Worm (Caenorhabditis elegans) whole organism, L4 larva: Measurements from ENCODE around the gene acy-1.

Experiments
- ceh-82 ChIP-seq: sonication (generic microtip); optimal IDR thresholded peaks from 2 replicates; lab custom pipeline; 2017; ENCODE audit warnings: missing biosample characterization, missing genetic modification characterization
- cey-2 ChIP-seq: sonication (generic microtip); optimal IDR thresholded peaks from 3 replicates; lab custom pipeline; 2017; ENCODE audit warnings: missing genetic modification characterization, mild to moderate bottlenecking, missing compliant biosample characterization, antibody characterized with exemption, borderline replicate concordance; ENCODE audit not compliant: insufficient read depth
- dpl-1 ChIP-seq: fragments of 150-350 bp; optimal IDR thresholded peaks from 2 replicates; lab custom pipeline; 2014; ENCODE audit warnings: missing biosample characterization, missing genetic modification reagents, missing genetic modification characterization
- hif-1 ChIP-seq, 2 experiments: sonication (generic microtip); optimal IDR thresholded peaks; 2 replicates each; lab custom pipeline; 2016 to 2017; ENCODE audit warnings: missing compliant biosample characterization in 2 of 2, missing genetic modification characterization in 2 of 2, missing genetic modification reagents in 2 of 2, missing genotype in 2 of 2, mild to moderate bottlenecking in 1 of 2
- lin-39 ChIP-seq: fragments of 150-350 bp; optimal IDR thresholded peaks from 2 replicates; lab custom pipeline; 2014; ENCODE audit warnings: missing biosample characterization, missing genetic modification reagents, missing genetic modification characterization
- nhr-111 ChIP-seq: fragments of 200-800 bp; sonication (Bioruptor generic); optimal IDR thresholded peaks from 2 replicates; lab custom pipeline; 2018; ENCODE audit warnings: mild to moderate bottlenecking, missing genetic modification characterization, missing compliant biosample characterization
- nhr-76 ChIP-seq: fragments of 150-350 bp; optimal IDR thresholded peaks from 2 replicates; lab custom pipeline; 2014; ENCODE audit warnings: missing biosample characterization, missing genetic modification characterization
- pha-4 ChIP-seq, 2 experiments: fragments of 150-350 bp in 1 of 2; fragments of 200-800 bp in 1 of 2; sonication (Bioruptor generic) in 1 of 2; IDR thresholded peaks in 1 of 2; optimal IDR thresholded peaks in 1 of 2; 2 replicates each; pipeline versions ENCODE4 v1.3.6 to Lab custom; 2014 to 2022; ENCODE audit warnings: missing genetic modification characterization in 2 of 2, missing genetic modification reagents in 2 of 2, missing biosample characterization in 1 of 2, missing compliant biosample characterization in 1 of 2
- pqm-1 ChIP-seq: sonication (generic microtip); optimal IDR thresholded peaks from 2 replicates; lab custom pipeline; 2017; ENCODE audit warnings: missing biosample characterization, missing genetic modification characterization
- set-16 ChIP-seq: fragments of 200-800 bp; sonication (Bioruptor generic); IDR thresholded peaks from 2 replicates; pipeline ENCODE4 v1.3.6; 2022; ENCODE audit warnings: missing genetic modification reagents, missing genetic modification characterization, missing compliant biosample characterization
- zip-11 ChIP-seq: fragments of 200-800 bp; sonication (Bioruptor generic); IDR thresholded peaks from 2 replicates; pipeline ENCODE4 v1.3.6; 2022; ENCODE audit warnings: missing genetic modification characterization, missing compliant biosample characterization

ce11 chrIII:4754001-4754561 lies 32.2 kb downstream of the acy-1 start, which contains the start of the genes rps-0 and rbg-3:
- TF ChIP-seq nhr-76 (tag; lab: Kevin White, UChicago): no peak
- peak; percentile 12 to 75 for TF ChIP-seq hif-1 (tag; optimal IDR thresholded peaks at IDR 0.05; lab: Kevin White, UChicago)
- TF ChIP-seq cey-2: no peak
- no peak for TF ChIP-seq zip-11 (GFP tag; lab: Robert Waterston, UW)
- no peak for TF ChIP-seq lin-39 (tag; lab: Kevin White, UChicago)
- TF ChIP-seq ceh-82 (tag; lab: Kevin White, UChicago): no peak
- peak; percentile 93 for TF ChIP-seq dpl-1 (GFP tag; lab: Kevin White, UChicago)
- no peak for TF ChIP-seq nhr-111
- TF ChIP-seq set-16 (GFP tag; lab: Robert Waterston, UW): no peak
- peak; percentile 37; the same call in 1 of the 2 replicates for TF ChIP-seq pha-4 (GFP tag; IDR thresholded peaks at IDR 0.05; lab: Robert Waterston, UW)
- TF ChIP-seq pha-4 (tag; optimal IDR thresholded peaks at IDR 0.05; lab: Kevin White, UChicago): peak; percentile 68
- TF ChIP-seq pqm-1 (tag; lab: Kevin White, UChicago): no peak
